Fruit fly (Drosophila melanogaster) whole organism, embryonic: Measurements from ENCODE around the gene CG46313.
A peak's percentile ranks its signal among the peaks of the same experiment; 100 is the strongest.

Experiments
- Blimp-1 ChIP-seq: fragments of 200-800 bp; sonication (Bioruptor generic); optimal IDR thresholded peaks from 3 replicates; lab custom pipeline; 2018; ENCODE audit warnings: missing biosample characterization, missing genetic modification characterization, mild to moderate bottlenecking, moderate library complexity, missing genetic modification reagents
- Bteb2 ChIP-seq: fragments of 200-800 bp; sonication (Bioruptor generic); optimal IDR thresholded peaks from 2 replicates; lab custom pipeline; 2016; ENCODE audit warnings: missing biosample characterization, missing genetic modification characterization
- CG10366 ChIP-seq: fragments of 200-800 bp; sonication (Bioruptor generic); IDR thresholded peaks from 2 replicates; pipeline ENCODE4 v1.3.6; 2022; ENCODE audit warnings: missing biosample characterization, missing genetic modification characterization
- CG10462 ChIP-seq: fragments of 200-800 bp; sonication (Bioruptor generic); optimal IDR thresholded peaks from 2 replicates; lab custom pipeline; 2016; ENCODE audit warnings: missing biosample characterization, missing genetic modification characterization
- CG11085 ChIP-seq: fragments of 200-800 bp; sonication (Bioruptor generic); IDR thresholded peaks from 2 replicates; pipeline ENCODE4 v1.3.6; 2022; ENCODE audit warnings: missing biosample characterization, missing genetic modification characterization
- CG11247 ChIP-seq: fragments of 200-800 bp; sonication (Bioruptor generic); IDR thresholded peaks from 2 replicates; pipeline ENCODE4 v1.3.6; 2022; ENCODE audit warnings: missing biosample characterization, missing genetic modification characterization
- CG12104 ChIP-seq: fragments of 200-800 bp; sonication (Bioruptor generic); optimal IDR thresholded peaks from 3 replicates; lab custom pipeline; 2016; ENCODE audit warnings: missing biosample characterization, missing genetic modification characterization
- CG13775 ChIP-seq: fragments of 200-800 bp; sonication (Bioruptor generic); optimal IDR thresholded peaks from 3 replicates; lab custom pipeline; 2017; ENCODE audit warnings: missing biosample characterization, mild to moderate bottlenecking, missing genetic modification characterization
- CG14667 ChIP-seq: fragments of 200-800 bp; sonication (Bioruptor generic); IDR thresholded peaks from 2 replicates; pipeline ENCODE4 v1.3.6; 2022; ENCODE audit warnings: missing biosample characterization, missing genetic modification characterization
- CG1603 ChIP-seq: fragments of 200-800 bp; sonication (Bioruptor generic); optimal IDR thresholded peaks from 2 replicates; lab custom pipeline; 2019; ENCODE audit warnings: missing biosample characterization, mild to moderate bottlenecking, missing genetic modification characterization, moderate library complexity
- CG16813 ChIP-seq: fragments of 200-800 bp; sonication (Bioruptor generic); IDR thresholded peaks from 3 replicates; pipeline ENCODE4 v1.3.6; 2022; ENCODE audit warnings: missing biosample characterization, missing genetic modification characterization; ENCODE audit not compliant: partially characterized antibody
- CG17328 ChIP-seq: fragments of 200-800 bp; sonication (Bioruptor generic); IDR thresholded peaks from 2 replicates; pipeline ENCODE4 v1.3.6; 2022; ENCODE audit warnings: missing biosample characterization, missing genetic modification characterization
- CG2116 ChIP-seq: fragments of 200-800 bp; sonication (Bioruptor generic); optimal IDR thresholded peaks from 3 replicates; lab custom pipeline; 2018; ENCODE audit warnings: missing biosample characterization, mild to moderate bottlenecking, missing genetic modification characterization
- CG4282 ChIP-seq: fragments of 200-800 bp; sonication (Bioruptor generic); optimal IDR thresholded peaks from 2 replicates; lab custom pipeline; 2016; ENCODE audit warnings: missing biosample characterization, missing genetic modification characterization
- CG4328 ChIP-seq: fragments of 200-800 bp; sonication (Bioruptor generic); optimal IDR thresholded peaks from 3 replicates; lab custom pipeline; 2017; ENCODE audit warnings: missing biosample characterization, missing genetic modification reagents, missing genetic modification characterization
- CG4404 ChIP-seq: fragments of 200-800 bp; sonication (Bioruptor generic); IDR thresholded peaks from 2 replicates; pipeline ENCODE4 v1.3.6; 2022; ENCODE audit warnings: missing biosample characterization, missing genetic modification characterization
- CG4730 ChIP-seq: fragments of 200-800 bp; sonication (Bioruptor generic); IDR thresholded peaks from 2 replicates; pipeline ENCODE4 v1.3.6; 2022; ENCODE audit warnings: missing biosample characterization, missing genetic modification characterization
- CG4854 ChIP-seq: fragments of 200-800 bp; sonication (Bioruptor generic); optimal IDR thresholded peaks from 2 replicates; lab custom pipeline; 2016; ENCODE audit warnings: missing biosample characterization, missing genetic modification characterization, inconsistent platforms
- CG8281 ChIP-seq: fragments of 200-800 bp; sonication (Bioruptor generic); optimal IDR thresholded peaks from 2 replicates; lab custom pipeline; 2018; ENCODE audit warnings: missing biosample characterization, mild to moderate bottlenecking, missing genetic modification characterization, moderate library complexity
- CG9215 ChIP-seq: fragments of 200-800 bp; sonication (Bioruptor generic); IDR thresholded peaks from 2 replicates; pipeline ENCODE4 v1.3.6; 2022; ENCODE audit warnings: missing biosample characterization, missing genetic modification characterization
- CG9727 ChIP-seq: fragments of 200-800 bp; sonication (Bioruptor generic); optimal IDR thresholded peaks from 3 replicates; lab custom pipeline; 2017; ENCODE audit warnings: missing biosample characterization, mild to moderate bottlenecking, missing genetic modification characterization
- D19A ChIP-seq: fragments of 200-800 bp; optimal IDR thresholded peaks from 3 replicates; lab custom pipeline; 2019; ENCODE audit warnings: missing biosample characterization, mild to moderate bottlenecking, missing genetic modification characterization, moderate library complexity
- Dfd ChIP-seq, 2 experiments: fragments of >200 bp; optimal IDR thresholded peaks; 2 replicates each; lab custom pipeline; 2017; ENCODE audit warnings: missing biosample characterization in 2 of 2, missing genetic modification characterization in 2 of 2
- Eip74EF ChIP-seq, 2 experiments: fragments of 200-800 bp in 1 of 2; fragments of >200 bp in 1 of 2; sonication (Bioruptor generic) in 1 of 2; optimal IDR thresholded peaks; 2 replicates each; lab custom pipeline; 2017 to 2019; ENCODE audit warnings: missing biosample characterization in 2 of 2, missing genetic modification characterization in 2 of 2, mild to moderate bottlenecking in 1 of 2, moderate library complexity in 1 of 2
- Gug ChIP-seq: fragments of 200-800 bp; sonication (Bioruptor generic); IDR thresholded peaks from 4 replicates; pipeline ENCODE4 v1.3.6; 2022; ENCODE audit warnings: missing biosample characterization, missing genetic modification characterization
- Hmr ChIP-seq: fragments of 200-800 bp; sonication (Bioruptor generic); optimal IDR thresholded peaks from 3 replicates; lab custom pipeline; 2017; ENCODE audit warnings: mild to moderate bottlenecking, missing biosample characterization, missing genetic modification reagents, missing genetic modification characterization
- Hmx ChIP-seq: fragments of 200-800 bp; sonication (Bioruptor generic); optimal IDR thresholded peaks from 2 replicates; lab custom pipeline; 2016; ENCODE audit warnings: missing biosample characterization, missing genetic modification characterization
- NC2α ChIP-seq: fragments of 200-800 bp; sonication (Bioruptor generic); optimal IDR thresholded peaks from 2 replicates; lab custom pipeline; 2016; ENCODE audit warnings: missing biosample characterization, missing genetic modification characterization
- Nf-YC ChIP-seq: fragments of 200-800 bp; optimal IDR thresholded peaks from 3 replicates; lab custom pipeline; 2019; ENCODE audit warnings: missing biosample characterization, mild to moderate bottlenecking, missing genetic modification characterization, moderate library complexity
- Ptx1 ChIP-seq: fragments of 200-800 bp; sonication (Bioruptor generic); IDR thresholded peaks from 2 replicates; pipeline ENCODE4 v1.3.6; 2022; ENCODE audit warnings: missing biosample characterization, missing genetic modification characterization
- Sox102F ChIP-seq: fragments of 200-800 bp; sonication (Bioruptor generic); optimal IDR thresholded peaks from 2 replicates; lab custom pipeline; 2018; ENCODE audit warnings: missing biosample characterization, mild to moderate bottlenecking, missing genetic modification characterization, moderate library complexity
- Spps ChIP-seq: fragments of 200-800 bp; sonication (Bioruptor generic); optimal IDR thresholded peaks from 2 replicates; lab custom pipeline; 2018; ENCODE audit warnings: missing biosample characterization, mild to moderate bottlenecking, missing genetic modification characterization
- Sry-δ ChIP-seq: fragments of 200-800 bp; sonication (Bioruptor generic); optimal IDR thresholded peaks from 2 replicates; lab custom pipeline; 2016; ENCODE audit warnings: missing biosample characterization, missing genetic modification characterization
- ab ChIP-seq: fragments of 200-800 bp; sonication (Bioruptor generic); optimal IDR thresholded peaks from 2 replicates; lab custom pipeline; 2016; ENCODE audit warnings: missing biosample characterization, missing genetic modification characterization
- ase ChIP-seq: fragments of 200-800 bp; sonication (Bioruptor generic); IDR thresholded peaks from 3 replicates; pipeline ENCODE4 v1.3.6; 2022; ENCODE audit warnings: missing biosample characterization, missing genetic modification characterization
- dmrt99B ChIP-seq: fragments of 200-800 bp; sonication (Bioruptor generic); optimal IDR thresholded peaks from 2 replicates; lab custom pipeline; 2018; ENCODE audit warnings: missing biosample characterization, mild to moderate bottlenecking, missing genetic modification characterization, moderate library complexity
- eyg ChIP-seq: fragments of 200-800 bp; sonication (Bioruptor generic); optimal IDR thresholded peaks from 3 replicates; lab custom pipeline; 2016; ENCODE audit warnings: missing biosample characterization, missing genetic modification characterization
- hth ChIP-seq: fragments of >200 bp; optimal IDR thresholded peaks from 2 replicates; lab custom pipeline; 2017; ENCODE audit warnings: inconsistent platforms
- luna ChIP-seq: fragments of 200-800 bp; sonication (Bioruptor generic); optimal IDR thresholded peaks from 2 replicates; lab custom pipeline; 2016; ENCODE audit warnings: missing biosample characterization, missing genetic modification characterization
- maf-S ChIP-seq: fragments of 200-800 bp; sonication (Bioruptor generic); optimal IDR thresholded peaks from 2 replicates; lab custom pipeline; 2016; ENCODE audit warnings: missing biosample characterization, missing genetic modification characterization
- mam ChIP-seq: fragments of 200-800 bp; sonication (Bioruptor generic); optimal IDR thresholded peaks from 3 replicates; lab custom pipeline; 2016; ENCODE audit warnings: missing biosample characterization, missing genetic modification characterization
- nerfin-1 ChIP-seq: fragments of 200-800 bp; sonication (Bioruptor generic); optimal IDR thresholded peaks from 3 replicates; lab custom pipeline; 2019; ENCODE audit warnings: missing biosample characterization, mild to moderate bottlenecking, missing genetic modification characterization, moderate library complexity
- pnt ChIP-seq: fragments of 200-800 bp; sonication (Bioruptor generic); optimal IDR thresholded peaks from 3 replicates; lab custom pipeline; 2016; ENCODE audit warnings: missing biosample characterization, missing genetic modification characterization
- repo ChIP-seq: fragments of 200-800 bp; sonication (Bioruptor generic); optimal IDR thresholded peaks from 2 replicates; lab custom pipeline; 2016; ENCODE audit warnings: missing biosample characterization, missing genetic modification characterization
- sc ChIP-seq, 3 experiments: fragments of >200 bp in 2 of 3; fragments of 200-800 bp in 1 of 3; sonication (Bioruptor generic) in 1 of 3; optimal IDR thresholded peaks; 2 replicates in 2 of 3; 3 replicates in 1 of 3; lab custom pipeline; 2017; ENCODE audit warnings: mild to moderate bottlenecking in 1 of 3, missing biosample characterization in 1 of 3, missing genetic modification characterization in 1 of 3, missing genetic modification reagents in 1 of 3
- seq ChIP-seq: fragments of 200-800 bp; sonication (Bioruptor generic); IDR thresholded peaks from 2 replicates; pipeline ENCODE4 v1.3.6; 2022; ENCODE audit warnings: missing biosample characterization, missing genetic modification characterization
- sima ChIP-seq: fragments of 200-800 bp; sonication (Bioruptor generic); optimal IDR thresholded peaks from 2 replicates; lab custom pipeline; 2016; ENCODE audit warnings: missing biosample characterization, missing genetic modification characterization
- slp2 ChIP-seq: fragments of 200-800 bp; sonication (Bioruptor generic); optimal IDR thresholded peaks from 2 replicates; lab custom pipeline; 2016; ENCODE audit warnings: missing biosample characterization, missing genetic modification characterization
- twi ChIP-seq: fragments of 200-800 bp; optimal IDR thresholded peaks from 2 replicates; lab custom pipeline; 2019; ENCODE audit warnings: missing biosample characterization, mild to moderate bottlenecking, missing genetic modification characterization, moderate library complexity
- vnd ChIP-seq: fragments of 200-800 bp; sonication (Bioruptor generic); IDR thresholded peaks from 3 replicates; pipeline ENCODE4 v1.3.6; 2022; ENCODE audit warnings: missing biosample characterization, missing genetic modification characterization; ENCODE audit not compliant: partially characterized antibody
- wor ChIP-seq: fragments of 200-800 bp; sonication (Bioruptor generic); IDR thresholded peaks from 2 replicates; pipeline ENCODE4 v1.3.6; 2022; ENCODE audit warnings: missing biosample characterization, missing genetic modification characterization
- zf30C ChIP-seq: fragments of 200-800 bp; sonication (Bioruptor generic); optimal IDR thresholded peaks from 3 replicates; lab custom pipeline; 2018; ENCODE audit warnings: missing biosample characterization, mild to moderate bottlenecking, missing genetic modification characterization

Gene CG46313

DNA sequence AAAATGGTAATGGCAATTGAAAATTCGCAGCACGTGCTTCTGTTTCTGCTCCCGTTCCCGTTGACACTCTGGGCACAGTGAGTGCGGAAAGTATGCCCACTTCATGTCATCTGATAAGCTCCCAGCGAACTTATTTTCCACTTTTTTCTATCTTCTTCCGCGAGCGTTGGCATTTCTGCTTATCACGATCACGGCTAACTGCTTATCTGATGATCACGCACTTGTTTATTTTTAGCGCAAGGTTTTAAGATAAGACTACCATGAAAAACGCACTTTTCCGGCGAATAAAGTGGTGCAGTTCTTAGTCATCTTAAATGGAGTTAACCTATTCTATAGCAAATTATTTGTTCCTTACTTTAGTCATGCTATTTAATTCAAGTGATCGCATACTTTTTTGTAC is 40.9 kb upstream of the CG46313 start (continued):
- TF ChIP-seq CG11247: no peak
- no peak for TF ChIP-seq ase
- no peak for TF ChIP-seq Hmr (GFP tag; lab: Kevin White, UChicago)
- peak in 1 of 2 experiments; percentile 47 for TF ChIP-seq Eip74EF (GFP tag; optimal IDR thresholded peaks at IDR 0.05; lab: Kevin White, UChicago)
- no peak for TF ChIP-seq sima (GFP tag; lab: Kevin White, UChicago)
- no peak for TF ChIP-seq slp2
- no peak for TF ChIP-seq D19A (tag; lab: Kevin White, UChicago)
- TF ChIP-seq NC2α (GFP tag; lab: Kevin White, UChicago): no peak
- TF ChIP-seq CG16813 (GFP tag; lab: Robert Waterston, UW): no peak
- TF ChIP-seq Blimp-1 (GFP tag; lab: Kevin White, UChicago): peak; percentile 40
- no peak for TF ChIP-seq Nf-YC (tag; lab: Kevin White, UChicago)
- no peak for TF ChIP-seq CG10366 (GFP tag; lab: Robert Waterston, UW)
- peak; percentile 69 for TF ChIP-seq Sox102F (GFP tag; lab: Kevin White, UChicago)
- no peak for TF ChIP-seq CG14667
- no peak for TF ChIP-seq Bteb2
- no peak for TF ChIP-seq seq (GFP tag; lab: Robert Waterston, UW)
- no peak for TF ChIP-seq Gug (GFP tag; lab: Robert Waterston, UW)
- TF ChIP-seq CG4404 (GFP tag; lab: Robert Waterston, UW): no peak
- no peak for TF ChIP-seq CG11085
- TF ChIP-seq maf-S (GFP tag; lab: Kevin White, UChicago): no peak
- TF ChIP-seq CG9215: no peak
- TF ChIP-seq pnt (GFP tag; lab: Kevin White, UChicago): no peak
- TF ChIP-seq zf30C (GFP tag; lab: Kevin White, UChicago): no peak
- no peak for TF ChIP-seq CG4328
- TF ChIP-seq Sry-δ (GFP tag; lab: Kevin White, UChicago): no peak
- TF ChIP-seq CG13775 (GFP tag; lab: Kevin White, UChicago): peak; percentile 29
- peak; percentile 61 for TF ChIP-seq Ptx1 (GFP tag; lab: Robert Waterston, UW)
- no peak for TF ChIP-seq twi (tag; lab: Kevin White, UChicago)
- TF ChIP-seq Hmx: no peak
- TF ChIP-seq CG8281 (tag; lab: Kevin White, UChicago): peak; percentile 7
- peak; percentile 18 for TF ChIP-seq CG4854 (GFP tag; lab: Kevin White, UChicago)
- TF ChIP-seq Spps (tag; lab: Kevin White, UChicago): no peak
- no peak for TF ChIP-seq CG1603 (tag; lab: Kevin White, UChicago)
- no peak for TF ChIP-seq CG4730 (GFP tag; lab: Robert Waterston, UW)
- no peak for TF ChIP-seq CG17328
- peak; percentile 47 for TF ChIP-seq mam (GFP tag; lab: Kevin White, UChicago)
- 0 out of 2 replicates have a peak, but pooled peaks have one; percentile 22 for TF ChIP-seq wor (GFP tag; lab: Robert Waterston, UW)
- TF ChIP-seq dmrt99B (tag; lab: Kevin White, UChicago): peak; percentile 75
- peak; percentile 44 for TF ChIP-seq CG9727 (GFP tag; lab: Kevin White, UChicago)
- no peak for TF ChIP-seq Dfd (GFP tag; optimal IDR thresholded peaks at IDR 0.05; lab: Kevin White, UChicago)
- TF ChIP-seq sc (optimal IDR thresholded peaks at IDR 0.05; lab: Kevin White, UChicago): no peak
- no peak for TF ChIP-seq sc (GFP tag; optimal IDR thresholded peaks at IDR 0.05; lab: Kevin White, UChicago)
- peak; percentile 18 for TF ChIP-seq repo (GFP tag; lab: Kevin White, UChicago)
- TF ChIP-seq CG10462 (GFP tag; lab: Kevin White, UChicago): peak; percentile 11
- TF ChIP-seq CG4282: no peak
- TF ChIP-seq CG2116 (GFP tag; lab: Kevin White, UChicago): no peak
- TF ChIP-seq hth (lab: Kevin White, UChicago): no peak
- TF ChIP-seq eyg (GFP tag; lab: Kevin White, UChicago): no peak
- TF ChIP-seq luna (GFP tag; lab: Kevin White, UChicago): no peak
- no peak for TF ChIP-seq vnd (GFP tag; lab: Robert Waterston, UW)
- peak; percentile 23 for TF ChIP-seq nerfin-1 (tag; lab: Kevin White, UChicago)
- no peak for TF ChIP-seq CG12104 (GFP tag; lab: Kevin White, UChicago)
- TF ChIP-seq ab (GFP tag; lab: Kevin White, UChicago): no peak
